Worm (Caenorhabditis elegans) whole organism, late embryonic: Measurements from ENCODE around the gene pcs-1.

ENCODE experiments used
- C08G9.2 ChIP-seq: sonication (generic microtip); optimal IDR thresholded peaks from 2 replicates; lab custom pipeline; 2016; ENCODE audit warnings: mild to moderate bottlenecking, missing genetic modification characterization, moderate library complexity, missing compliant biosample characterization
- F13H6.1 ChIP-seq: sonication (generic microtip); optimal IDR thresholded peaks from 2 replicates; lab custom pipeline; 2016; ENCODE audit warnings: missing genetic modification characterization, missing compliant biosample characterization
- T23F11.4 ChIP-seq: fragments of 200-800 bp; sonication (Bioruptor generic); optimal IDR thresholded peaks from 2 replicates; lab custom pipeline; 2018; ENCODE audit warnings: mild to moderate bottlenecking, missing genetic modification characterization, missing compliant biosample characterization
- ahr-1 ChIP-seq: sonication (generic microtip); optimal IDR thresholded peaks from 2 replicates; lab custom pipeline; 2016; ENCODE audit warnings: missing genetic modification characterization, missing compliant biosample characterization
- ceh-18 ChIP-seq: sonication (generic microtip); optimal IDR thresholded peaks from 2 replicates; lab custom pipeline; 2016; ENCODE audit warnings: missing genetic modification characterization, missing compliant biosample characterization
- ceh-19 ChIP-seq: fragments of 200-800 bp; sonication (Bioruptor generic); optimal IDR thresholded peaks from 2 replicates; lab custom pipeline; 2018; ENCODE audit warnings: mild to moderate bottlenecking, missing genetic modification characterization, missing compliant biosample characterization
- ceh-2 ChIP-seq: sonication (generic microtip); optimal IDR thresholded peaks from 2 replicates; lab custom pipeline; 2016; ENCODE audit warnings: missing genotype, missing genetic modification characterization, missing compliant biosample characterization
- ceh-24 ChIP-seq: sonication (generic microtip); optimal IDR thresholded peaks from 2 replicates; lab custom pipeline; 2016; ENCODE audit warnings: mild to moderate bottlenecking, missing genetic modification characterization, missing compliant biosample characterization
- ceh-30 ChIP-seq: fragments of 150-350 bp; optimal IDR thresholded peaks from 2 replicates; lab custom pipeline; 2014; ENCODE audit warnings: missing biosample characterization, missing genetic modification characterization
- ceh-31 ChIP-seq: sonication (generic microtip); optimal IDR thresholded peaks from 2 replicates; lab custom pipeline; 2016; ENCODE audit warnings: missing genetic modification characterization, missing compliant biosample characterization
- ceh-34 ChIP-seq: sonication (generic microtip); optimal IDR thresholded peaks from 2 replicates; lab custom pipeline; 2016; ENCODE audit warnings: mild to moderate bottlenecking, missing genetic modification characterization, missing compliant biosample characterization
- ceh-9 ChIP-seq: sonication (generic microtip); optimal IDR thresholded peaks from 2 replicates; lab custom pipeline; 2016; ENCODE audit warnings: mild to moderate bottlenecking, missing genetic modification characterization, inconsistent platforms, missing compliant biosample characterization
- che-1 ChIP-seq: sonication (generic microtip); optimal IDR thresholded peaks from 2 replicates; lab custom pipeline; 2016; ENCODE audit warnings: mild to moderate bottlenecking, missing genetic modification characterization, missing compliant biosample characterization
- dmd-4 ChIP-seq: sonication (generic microtip); optimal IDR thresholded peaks from 2 replicates; lab custom pipeline; 2016; ENCODE audit warnings: borderline replicate concordance, missing genetic modification characterization, missing compliant biosample characterization
- elt-2 ChIP-seq: sonication (generic microtip); optimal IDR thresholded peaks from 2 replicates; lab custom pipeline; 2016; ENCODE audit warnings: missing genetic modification reagents, missing genetic modification characterization, missing compliant biosample characterization
- elt-4 ChIP-seq: sonication (generic microtip); optimal IDR thresholded peaks from 2 replicates; lab custom pipeline; 2016; ENCODE audit warnings: missing genetic modification characterization, missing compliant biosample characterization
- ets-4 ChIP-seq: sonication (generic microtip); optimal IDR thresholded peaks from 2 replicates; lab custom pipeline; 2016; ENCODE audit warnings: missing genetic modification characterization, missing compliant biosample characterization
- eyg-1 ChIP-seq: sonication (generic microtip); optimal IDR thresholded peaks from 2 replicates; lab custom pipeline; 2016; ENCODE audit warnings: missing genotype, missing genetic modification characterization, missing compliant biosample characterization
- fkh-10 ChIP-seq: fragments of 150-350 bp; optimal IDR thresholded peaks from 2 replicates; lab custom pipeline; 2014; ENCODE audit warnings: missing biosample characterization, missing genetic modification reagents, missing genetic modification characterization
- gmeb-2 ChIP-seq: sonication (generic microtip); optimal IDR thresholded peaks from 2 replicates; lab custom pipeline; 2016; ENCODE audit warnings: missing genetic modification characterization, inconsistent platforms, missing compliant biosample characterization
- hlh-15 ChIP-seq: sonication (generic microtip); optimal IDR thresholded peaks from 2 replicates; lab custom pipeline; 2016; ENCODE audit warnings: missing genetic modification characterization, missing compliant biosample characterization
- hlh-30 ChIP-seq: sonication (generic microtip); optimal IDR thresholded peaks from 2 replicates; lab custom pipeline; 2017; ENCODE audit warnings: antibody characterized with exemption, missing genetic modification characterization, missing compliant biosample characterization; ENCODE audit not compliant: insufficient read depth
- hlh-6 ChIP-seq: sonication (generic microtip); optimal IDR thresholded peaks from 2 replicates; lab custom pipeline; 2016; ENCODE audit warnings: missing genotype, missing genetic modification characterization, missing compliant biosample characterization
- hlh-8 ChIP-seq: sonication (generic microtip); optimal IDR thresholded peaks from 2 replicates; lab custom pipeline; 2016; ENCODE audit warnings: missing genotype, missing genetic modification characterization, missing compliant biosample characterization
- mec-3 ChIP-seq: sonication (generic microtip); optimal IDR thresholded peaks from 2 replicates; lab custom pipeline; 2016; ENCODE audit warnings: borderline replicate concordance, missing genetic modification characterization, missing compliant biosample characterization
- nfya-1 ChIP-seq: sonication (generic microtip); optimal IDR thresholded peaks from 2 replicates; lab custom pipeline; 2017; ENCODE audit warnings: missing genetic modification characterization, mild to moderate bottlenecking, missing compliant biosample characterization, antibody characterized with exemption, moderate library complexity
- odd-2 ChIP-seq: sonication (generic microtip); optimal IDR thresholded peaks from 2 replicates; lab custom pipeline; 2017; ENCODE audit warnings: antibody characterized with exemption, mild to moderate bottlenecking, missing genetic modification characterization, missing compliant biosample characterization
- pat-9 ChIP-seq: fragments of 200-800 bp; sonication (Bioruptor generic); optimal IDR thresholded peaks from 2 replicates; lab custom pipeline; 2018; ENCODE audit warnings: mild to moderate bottlenecking, missing genetic modification characterization, moderate library complexity, missing compliant biosample characterization
- pha-2 ChIP-seq: sonication (generic microtip); optimal IDR thresholded peaks from 2 replicates; lab custom pipeline; 2017; ENCODE audit warnings: mild to moderate bottlenecking, missing genetic modification characterization, missing compliant biosample characterization
- pha-4 ChIP-seq: fragments of 150-350 bp; optimal IDR thresholded peaks from 2 replicates; lab custom pipeline; 2018; ENCODE audit warnings: missing biosample characterization, missing genetic modification reagents, missing genetic modification characterization
- pros-1 ChIP-seq: fragments of 150-350 bp; optimal IDR thresholded peaks from 2 replicates; lab custom pipeline; 2014; ENCODE audit warnings: missing biosample characterization, missing genetic modification reagents, missing genetic modification characterization
- rnt-1 ChIP-seq: sonication (generic microtip); optimal IDR thresholded peaks from 2 replicates; lab custom pipeline; 2016; ENCODE audit warnings: missing genetic modification characterization, missing compliant biosample characterization
- sox-2 ChIP-seq: fragments of 200-800 bp; sonication (Bioruptor generic); IDR thresholded peaks from 2 replicates; pipeline ENCODE4 v1.3.6; 2022; ENCODE audit warnings: missing genetic modification reagents, missing genetic modification characterization, missing compliant biosample characterization
- syd-9 ChIP-seq: sonication (generic microtip); optimal IDR thresholded peaks from 2 replicates; lab custom pipeline; 2016; ENCODE audit warnings: mild to moderate bottlenecking, missing genetic modification characterization, moderate library complexity, missing compliant biosample characterization
- tbx-2 ChIP-seq: sonication (generic microtip); optimal IDR thresholded peaks from 2 replicates; lab custom pipeline; 2016; ENCODE audit warnings: missing genetic modification characterization, missing compliant biosample characterization
- tbx-7 ChIP-seq: sonication (generic microtip); optimal IDR thresholded peaks from 2 replicates; lab custom pipeline; 2016; ENCODE audit warnings: missing genotype, missing genetic modification characterization, missing compliant biosample characterization
- unc-86 ChIP-seq: sonication (generic microtip); optimal IDR thresholded peaks from 2 replicates; lab custom pipeline; 2016; ENCODE audit warnings: missing genetic modification characterization, missing compliant biosample characterization
- zip-5 ChIP-seq: sonication (generic microtip); optimal IDR thresholded peaks from 2 replicates; lab custom pipeline; 2016; ENCODE audit warnings: missing genetic modification characterization, missing compliant biosample characterization

pcs-1 gene

ce11 chrII:11619895-11620439, 42.4 kb upstream of the pcs-1 start:
- TF ChIP-seq syd-9 (tag; lab: Kevin White, UChicago) (peak; percentile 32), dmd-4 (tag; lab: Kevin White, UChicago) (peak; percentile 44), ceh-30 (tag; lab: Kevin White, UChicago) (no peak), tbx-2 (tag; lab: Kevin White, UChicago) (peak; percentile 23), unc-86 (tag; lab: Kevin White, UChicago) (peak; percentile 6), ceh-31 (tag; lab: Kevin White, UChicago) (peak; percentile 43), hlh-6 (tag; lab: Kevin White, UChicago) (no peak), eyg-1 (peak; percentile 18), nfya-1 (tag; lab: Kevin White, UChicago) (peak; percentile 44), ets-4 (peak; percentile 31), ceh-34 (tag; lab: Kevin White, UChicago) (peak; percentile 57), ceh-18 (tag; lab: Kevin White, UChicago) (peak; percentile 65), ceh-2 (tag; lab: Kevin White, UChicago) (peak; percentile 4), ahr-1 (tag; lab: Kevin White, UChicago) (no peak), sox-2 (GFP tag; lab: Robert Waterston, UW) (no peak), pros-1 (tag; lab: Kevin White, UChicago) (no peak)
- TF ChIP-seq, all 69 proteins: peak for 11

DNA sequence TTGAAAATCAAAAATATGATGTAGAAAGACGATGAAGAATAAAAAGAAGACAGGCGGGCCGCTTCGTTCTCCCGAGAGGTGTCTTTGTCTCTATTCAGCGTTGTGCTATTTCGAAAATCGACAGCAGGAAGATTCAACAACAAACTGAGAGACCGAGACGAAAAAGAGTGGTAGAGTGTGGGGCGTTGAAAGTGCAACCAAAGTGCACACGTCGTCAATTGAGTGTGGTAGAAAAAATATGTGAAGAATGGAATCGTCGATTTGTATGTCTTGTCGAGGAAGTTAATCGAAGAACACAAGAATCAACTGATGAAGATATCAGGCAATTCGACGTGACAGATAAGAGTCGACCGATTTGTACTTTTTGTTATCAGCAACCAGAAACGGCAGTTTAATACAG, 41.6 kb upstream of the pcs-1 start:
- no peak for TF ChIP-seq ceh-30 (tag; lab: Kevin White, UChicago)
- TF ChIP-seq elt-4 (tag; lab: Kevin White, UChicago): no peak
- TF ChIP-seq sox-2 (GFP tag; lab: Robert Waterston, UW): no peak
- TF ChIP-seq hlh-8: no peak
- TF ChIP-seq rnt-1 (tag; lab: Kevin White, UChicago): no peak
- peak; percentile 25 for TF ChIP-seq elt-2 (tag; lab: Kevin White, UChicago)
- no peak for TF ChIP-seq odd-2 (tag; lab: Kevin White, UChicago)
- no peak for TF ChIP-seq F13H6.1 (tag; lab: Kevin White, UChicago)
- TF ChIP-seq ceh-2 (tag; lab: Kevin White, UChicago): no peak
- TF ChIP-seq, all 69 proteins: peak for 1

DNA sequence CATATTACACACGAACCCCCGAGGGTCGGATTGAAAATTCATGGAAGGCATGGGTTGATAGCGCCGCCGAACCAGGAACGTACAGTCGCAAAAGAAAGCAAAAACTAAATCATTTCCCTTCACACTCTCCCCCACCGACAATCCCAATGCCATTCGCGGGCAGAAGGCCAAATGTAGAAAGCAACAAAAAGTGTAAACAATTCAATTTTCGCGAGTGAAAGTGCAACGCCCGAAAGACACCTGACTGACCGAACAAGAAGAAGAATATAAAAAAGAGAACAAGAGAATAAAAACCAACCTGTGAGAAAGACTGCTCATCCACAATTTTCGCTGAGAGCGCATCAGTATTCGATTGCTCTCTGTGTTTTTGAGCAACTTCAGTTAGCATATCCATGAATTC, 40.2 kb upstream of the pcs-1 start:
- no peak for TF ChIP-seq F13H6.1 (tag; lab: Kevin White, UChicago)
- no peak for TF ChIP-seq pat-9 (tag; lab: Kevin White, UChicago)
- no peak for TF ChIP-seq ceh-24 (tag; lab: Kevin White, UChicago)
- no peak for TF ChIP-seq fkh-10 (GFP tag; lab: Kevin White, UChicago)
- no peak for TF ChIP-seq zip-5 (tag; lab: Kevin White, UChicago)
- no peak for TF ChIP-seq mec-3 (tag; lab: Kevin White, UChicago)
- no peak for TF ChIP-seq pha-4 (tag; lab: Kevin White, UChicago)
- TF ChIP-seq, all 69 proteins: peak for 0

- TF ChIP-seq ceh-19 (GFP tag; lab: Kevin White, UChicago): no peak
- no peak for TF ChIP-seq pros-1 (tag; lab: Kevin White, UChicago)
- TF ChIP-seq hlh-15 (tag; lab: Kevin White, UChicago): no peak
- TF ChIP-seq che-1 (tag; lab: Kevin White, UChicago): no peak
- no peak for TF ChIP-seq pha-2
- no peak for TF ChIP-seq ceh-31 (tag; lab: Kevin White, UChicago)
- no peak for TF ChIP-seq T23F11.4 (GFP tag; lab: Kevin White, UChicago)
- no peak for TF ChIP-seq hlh-30
- TF ChIP-seq tbx-7 (tag; lab: Kevin White, UChicago): no peak
- TF ChIP-seq elt-2 (tag; lab: Kevin White, UChicago): no peak
- TF ChIP-seq nfya-1 (tag; lab: Kevin White, UChicago): no peak
- no peak for TF ChIP-seq mec-3 (tag; lab: Kevin White, UChicago)
- TF ChIP-seq ceh-9 (tag; lab: Kevin White, UChicago): no peak
- TF ChIP-seq C08G9.2 (tag; lab: Kevin White, UChicago): no peak
- TF ChIP-seq ceh-34 (tag; lab: Kevin White, UChicago): no peak
- TF ChIP-seq tbx-2 (tag; lab: Kevin White, UChicago): no peak
- TF ChIP-seq gmeb-2 (tag; lab: Kevin White, UChicago): no peak
Measured at ce11 chrII:11616333-11616942, 38.9 kb upstream of the pcs-1 start.
